Fruit fly (Drosophila melanogaster): ENCODE results near the gene Aduk.

Gene Aduk

DNA sequence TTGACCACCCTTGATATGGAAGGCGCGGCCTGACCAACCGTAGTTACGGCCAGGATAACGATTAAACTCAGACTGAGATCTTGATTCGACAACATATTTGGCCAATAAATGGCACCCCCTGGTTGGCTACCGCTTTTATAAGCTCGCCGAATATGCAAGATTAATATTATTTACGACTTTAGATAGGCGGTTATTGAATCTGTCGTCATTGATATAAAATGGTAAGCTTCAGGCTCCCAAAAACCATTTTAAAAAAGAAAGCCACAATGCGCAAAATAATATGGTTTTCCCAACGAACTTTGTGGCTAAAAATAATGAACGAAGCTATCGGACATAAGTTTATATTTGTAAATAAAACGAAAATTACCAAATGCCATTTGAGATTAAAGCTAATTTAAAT, 4.3 kb downstream of the Aduk start, which contains the start of gene CG12951:
Gene CG12951 (minus strand): TSS at position 101 of the 400 bp plus-strand sequence.
- TF ChIP-seq esn (GFP tag; optimal IDR thresholded peaks at IDR 0.05), result no peak
- TF ChIP-seq fd85E (GFP tag; optimal IDR thresholded peaks at IDR 0.05), result no peak
- TF ChIP-seq svp (GFP tag), result no peak
- no peak for TF ChIP-seq CG4318 (GFP tag; optimal IDR thresholded peaks at IDR 0.05)

DNA sequence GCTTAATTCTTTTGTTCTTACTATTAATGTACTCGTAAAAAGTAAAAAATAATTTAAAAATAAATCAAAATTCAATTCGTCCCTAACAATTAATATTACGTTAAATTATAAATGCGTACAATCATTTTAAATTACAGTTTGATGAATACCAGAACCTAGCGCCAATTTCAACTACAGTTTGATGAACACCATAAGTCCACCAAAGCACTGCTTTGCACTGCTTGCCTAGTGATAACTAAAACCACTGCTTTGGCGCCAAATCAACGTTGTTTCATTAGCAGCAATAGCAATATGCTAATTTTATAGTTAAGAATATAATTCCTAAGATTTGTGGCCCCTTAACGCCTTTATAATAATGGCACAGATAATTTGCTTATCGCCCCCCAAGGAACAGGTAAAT, 5.7 kb downstream of the Aduk start:
- TF ChIP-seq CG10669 (GFP tag; optimal IDR thresholded peaks at IDR 0.05) (no peak), CG6276 (GFP tag; optimal IDR thresholded peaks at IDR 0.05) (no peak)

DNA sequence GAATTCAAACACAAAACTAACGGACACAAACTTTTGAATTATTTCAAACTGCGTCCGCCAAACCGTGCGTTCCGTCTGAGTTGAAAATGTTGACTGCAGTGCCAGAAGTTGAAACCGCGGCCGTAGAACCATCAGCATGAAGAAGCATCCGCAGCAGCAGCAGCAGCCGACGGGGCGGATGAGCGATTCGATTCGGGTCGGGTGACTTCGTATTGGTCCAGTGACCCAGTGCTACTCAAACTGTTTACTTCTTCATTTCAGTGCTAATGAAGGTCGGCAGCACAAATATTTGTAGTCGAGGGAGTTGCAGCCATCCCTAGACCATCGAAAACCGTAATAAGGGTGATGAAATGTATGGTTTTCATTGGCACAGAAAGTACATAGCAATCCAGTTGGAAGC, 6.1 kb downstream of the Aduk start, which contains the start of gene CG8861:
Gene CG8861 (minus strand): TSS at position 101 of the 400 bp plus-strand sequence.
- TF ChIP-seq esn (GFP tag; optimal IDR thresholded peaks at IDR 0.05) (no peak), salr (GFP tag; optimal IDR thresholded peaks at IDR 0.05) (no peak), Sox14 (GFP tag; optimal IDR thresholded peaks at IDR 0.05) (no peak), fd59A (GFP tag; optimal IDR thresholded peaks at IDR 0.05) (no peak), CG10631 (GFP tag; optimal IDR thresholded peaks at IDR 0.05) (no peak), OdsH (GFP tag; optimal IDR thresholded peaks at IDR 0.05) (no peak), Hr4 (GFP tag; optimal IDR thresholded peaks at IDR 0.05) (no peak), vri (GFP tag; optimal IDR thresholded peaks at IDR 0.05) (no peak), Sox15 (GFP tag; optimal IDR thresholded peaks at IDR 0.05) (no peak), CG1621 (tag; optimal IDR thresholded peaks at IDR 0.05) (no peak)

DNA sequence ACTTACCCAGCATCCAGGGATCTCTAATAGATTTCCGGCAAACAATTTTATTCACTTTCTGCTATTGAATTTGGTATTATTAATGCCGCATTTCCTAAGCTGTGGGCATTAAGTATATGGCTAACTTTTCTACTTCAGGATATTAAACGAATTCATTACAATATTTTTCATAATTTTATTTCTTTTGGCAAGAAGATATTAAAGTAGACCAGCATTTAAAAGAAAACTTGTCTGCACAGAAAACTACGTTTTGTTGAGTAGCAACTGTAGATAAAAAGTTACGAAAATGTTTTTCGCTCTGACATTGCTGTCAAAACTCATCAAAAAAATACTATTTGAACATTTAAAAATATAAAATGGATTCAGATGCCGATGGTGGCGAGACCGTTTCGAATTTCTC, 13.0 kb downstream of the Aduk start, which contains the start of gene HP1e:
Gene HP1e (plus strand): TSS at position 301 of the 400 bp plus-strand sequence.
- TF ChIP-seq dsx (GFP tag; optimal IDR thresholded peaks at IDR 0.05; ENCODE audit: poor library complexity, severe bottlenecking) (no peak), CG6808 (GFP tag; optimal IDR thresholded peaks at IDR 0.05) (no peak), CG6792 (GFP tag; optimal IDR thresholded peaks at IDR 0.05) (no peak), CG6854 (GFP tag; optimal IDR thresholded peaks at IDR 0.05) (no peak), CG3032 (tag; optimal IDR thresholded peaks at IDR 0.05) (no peak), CG11902 (GFP tag; optimal IDR thresholded peaks at IDR 0.05) (no peak), Eip93F (GFP tag; optimal IDR thresholded peaks at IDR 0.05) (no peak), CG3919 (GFP tag; optimal IDR thresholded peaks at IDR 0.05) (no peak), Smox (GFP tag; optimal IDR thresholded peaks at IDR 0.05) (no peak), Lpt (GFP tag; optimal IDR thresholded peaks at IDR 0.05) (no peak), eg (GFP tag; IDR thresholded peaks at IDR 0.05) (no peak), CG16779 (tag; optimal IDR thresholded peaks at IDR 0.05) (no peak), ss (GFP tag; optimal IDR thresholded peaks at IDR 0.05) (no peak), salr (GFP tag; optimal IDR thresholded peaks at IDR 0.05) (no peak), achi (GFP tag; optimal IDR thresholded peaks at IDR 0.05) (no peak), CG8319 (GFP tag; optimal IDR thresholded peaks at IDR 0.05) (no peak), CG15336 (GFP tag; IDR thresholded peaks at IDR 0.05) (no peak), svp (GFP tag) (no peak)

DNA sequence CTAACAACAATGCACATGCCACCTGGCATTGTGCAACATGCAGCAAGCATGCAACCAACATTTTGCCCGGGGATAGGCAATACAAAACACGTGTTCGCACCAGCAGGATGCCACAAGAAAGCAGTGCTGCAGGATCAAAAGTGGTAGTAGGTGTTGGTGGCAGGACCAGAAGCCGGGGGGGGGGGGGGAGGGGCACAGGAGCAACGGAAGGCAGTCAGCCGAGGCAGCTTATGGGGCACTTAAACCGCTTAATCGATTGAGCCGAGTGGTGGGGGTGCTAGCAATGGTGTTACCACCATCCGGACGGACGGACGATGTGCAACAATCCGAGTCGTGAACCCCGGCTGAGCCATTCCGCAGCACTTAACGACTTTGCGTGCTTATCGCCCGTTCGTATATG, 37.4 kb downstream of the Aduk start:
- no peak for TF ChIP-seq Lpt (GFP tag; optimal IDR thresholded peaks at IDR 0.05)
- no peak for TF ChIP-seq fd59A (GFP tag; optimal IDR thresholded peaks at IDR 0.05)
- no peak for TF ChIP-seq salr (GFP tag; optimal IDR thresholded peaks at IDR 0.05)

DNA sequence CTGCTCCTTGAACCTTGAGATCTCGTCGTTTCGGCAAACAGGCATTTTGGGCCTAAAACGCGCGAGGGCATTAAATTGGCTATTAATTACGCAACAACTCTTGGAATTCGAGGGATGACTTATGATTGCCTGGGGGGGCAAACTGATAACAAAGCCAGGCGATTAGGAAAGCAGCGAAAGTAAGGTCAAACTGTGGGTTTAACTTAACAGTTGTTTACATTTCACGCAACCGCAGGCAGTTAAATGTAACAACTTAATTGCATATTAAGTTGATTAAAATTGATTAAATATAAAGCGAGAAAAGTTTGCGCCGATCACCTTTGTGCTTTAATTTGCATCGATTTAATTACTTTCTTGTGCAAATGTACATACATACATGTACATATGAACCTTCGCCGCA, 46.8 kb downstream of the Aduk start:
- TF ChIP-seq Eip93F (GFP tag; optimal IDR thresholded peaks at IDR 0.05), result no peak
- no peak for TF ChIP-seq CG9139 (GFP tag; optimal IDR thresholded peaks at IDR 0.05)
- TF ChIP-seq cyc (GFP tag; optimal IDR thresholded peaks at IDR 0.05), result no peak
